Worm (Caenorhabditis elegans) whole organism, young adult: Measurements from ENCODE around the gene grl-31.

ENCODE experiments used
- B0261.1 ChIP-seq: sonication (generic microtip); optimal IDR thresholded peaks from 2 replicates; lab custom pipeline; 2016; ENCODE audit warnings: mild to moderate bottlenecking, missing genetic modification characterization, moderate library complexity, missing compliant biosample characterization
- Y67H2A.10 ChIP-seq: fragments of 200-800 bp; sonication (Bioruptor generic); conservative IDR thresholded peaks from 2 replicates; pipeline ENCODE4 v1.3.6; 2022; ENCODE audit warnings: missing genetic modification reagents, missing genetic modification characterization, missing compliant biosample characterization

- TF ChIP-seq B0261.1 (tag; lab: Kevin White, UChicago) = no peak
- no peak for TF ChIP-seq Y67H2A.10 (GFP tag; lab: Robert Waterston, UW)
Observed at ce11 chrV:3551765-3552164, 5.8 kb downstream of the grl-31 start, which contains the start of gene grl-28.
